Worm (Caenorhabditis elegans) whole organism, L4 larva: ENCODE measurements around the gene cgt-3.

ENCODE experiments used
- F10B5.3 ChIP-seq: sonication (generic microtip); optimal IDR thresholded peaks from 2 replicates; lab custom pipeline; 2016; ENCODE audit warnings: mild to moderate bottlenecking, missing genetic modification characterization, missing compliant biosample characterization
- T26A8.4 ChIP-seq: fragments of 200-800 bp; sonication (Bioruptor generic); IDR thresholded peaks from 2 replicates; pipeline ENCODE4 v1.3.6; 2022; ENCODE audit warnings: missing genetic modification characterization, missing compliant biosample characterization
- aha-1 ChIP-seq: fragments of 150-350 bp; peaks from one replicate; lab custom pipeline; 2014; ENCODE audit warnings: missing biosample characterization, missing genetic modification characterization
- ama-1 ChIP-seq: fragments of 150-350 bp; optimal IDR thresholded peaks from 2 replicates; lab custom pipeline; 2014; ENCODE audit warnings: inconsistent platforms, mixed read lengths
- attf-4 ChIP-seq: sonication (generic microtip); optimal IDR thresholded peaks from 3 replicates; lab custom pipeline; 2017; ENCODE audit warnings: missing biosample characterization, missing genetic modification characterization
- ceh-20 ChIP-seq: fragments of 200-800 bp; sonication (Bioruptor generic); IDR thresholded peaks from 2 replicates; pipeline ENCODE4 v1.3.6; 2022; ENCODE audit warnings: missing genetic modification reagents, missing genetic modification characterization, missing compliant biosample characterization
- ceh-28 ChIP-seq: fragments of 150-350 bp; optimal IDR thresholded peaks from 2 replicates; lab custom pipeline; 2014; ENCODE audit warnings: missing biosample characterization, missing genetic modification reagents, missing genetic modification characterization
- ceh-32 ChIP-seq: sonication (generic microtip); optimal IDR thresholded peaks from 2 replicates; lab custom pipeline; 2016; ENCODE audit warnings: mild to moderate bottlenecking, missing genetic modification characterization, missing compliant biosample characterization; ENCODE audit not compliant: poor library complexity
- ceh-44 ChIP-seq: fragments of 200-800 bp; sonication (Bioruptor generic); IDR thresholded peaks from 2 replicates; pipeline ENCODE4 v1.3.6; 2022; ENCODE audit warnings: missing genetic modification reagents, missing genetic modification characterization, missing compliant biosample characterization
- cey-2 ChIP-seq: sonication (generic microtip); optimal IDR thresholded peaks from 3 replicates; lab custom pipeline; 2017; ENCODE audit warnings: missing genetic modification characterization, mild to moderate bottlenecking, missing compliant biosample characterization, antibody characterized with exemption, borderline replicate concordance; ENCODE audit not compliant: insufficient read depth
- daf-12 ChIP-seq: fragments of 150-350 bp; optimal IDR thresholded peaks from 2 replicates; lab custom pipeline; 2014; ENCODE audit warnings: missing biosample characterization, missing genetic modification reagents, missing genetic modification characterization
- daf-16 ChIP-seq, 3 experiments: sonication (generic microtip); optimal IDR thresholded peaks; 2 replicates each; lab custom pipeline; 2016 to 2017; ENCODE audit warnings: missing genetic modification characterization in 3 of 3, missing genetic modification reagents in 3 of 3, mild to moderate bottlenecking in 2 of 3, missing compliant biosample characterization in 2 of 3, missing biosample characterization in 1 of 3, moderate library complexity in 1 of 3
- daf-8 ChIP-seq: fragments of 200-800 bp; sonication (Bioruptor generic); IDR thresholded peaks from 2 replicates; pipeline ENCODE4 v1.3.6; 2022; ENCODE audit warnings: missing genetic modification characterization, missing compliant biosample characterization
- dve-1 ChIP-seq: sonication (generic microtip); optimal IDR thresholded peaks from 2 replicates; lab custom pipeline; 2017; ENCODE audit warnings: antibody characterized with exemption, mild to moderate bottlenecking, missing genetic modification characterization, missing compliant biosample characterization; ENCODE audit not compliant: insufficient read depth
- fkh-10 ChIP-seq: fragments of 150-350 bp; optimal IDR thresholded peaks from 2 replicates; lab custom pipeline; 2014; ENCODE audit warnings: missing biosample characterization, missing genetic modification reagents, missing genetic modification characterization
- fos-1 ChIP-seq: fragments of 150-350 bp; optimal IDR thresholded peaks from 2 replicates; lab custom pipeline; 2014; ENCODE audit warnings: missing biosample characterization, missing genetic modification characterization
- hif-1 ChIP-seq, 2 experiments: sonication (generic microtip); optimal IDR thresholded peaks; 2 replicates each; lab custom pipeline; 2016 to 2017; ENCODE audit warnings: missing compliant biosample characterization in 2 of 2, missing genetic modification characterization in 2 of 2, missing genetic modification reagents in 2 of 2, missing genotype in 2 of 2, mild to moderate bottlenecking in 1 of 2
- hlh-30 ChIP-seq: sonication (generic microtip); optimal IDR thresholded peaks from 2 replicates; lab custom pipeline; 2017; ENCODE audit warnings: antibody characterized with exemption, mild to moderate bottlenecking, missing genetic modification characterization, missing compliant biosample characterization; ENCODE audit not compliant: insufficient read depth
- hmg-1.1 ChIP-seq: fragments of 200-800 bp; sonication (Bioruptor generic); IDR thresholded peaks from 2 replicates; pipeline ENCODE4 v1.3.6; 2022; ENCODE audit warnings: missing genetic modification reagents, missing genetic modification characterization, missing compliant biosample characterization
- jun-1 ChIP-seq: fragments of 150-350 bp; optimal IDR thresholded peaks from 2 replicates; lab custom pipeline; 2014; ENCODE audit warnings: missing biosample characterization, missing genetic modification reagents, missing genetic modification characterization
- lin-15B ChIP-seq: fragments of 150-350 bp; sonication (generic microtip); optimal IDR thresholded peaks from 3 replicates; lab custom pipeline; 2014; ENCODE audit warnings: missing biosample characterization, missing genetic modification characterization
- lin-38 ChIP-seq: fragments of 200-800 bp; sonication (Bioruptor generic); IDR thresholded peaks from 2 replicates; pipeline ENCODE4 v1.3.6; 2022; ENCODE audit warnings: missing genetic modification reagents, missing genetic modification characterization, missing compliant biosample characterization
- lsy-2 ChIP-seq, 2 experiments: fragments of 150-350 bp in 1 of 2; sonication (generic microtip) in 1 of 2; optimal IDR thresholded peaks; 2 replicates each; lab custom pipeline; 2014 to 2017; ENCODE audit warnings: missing biosample characterization in 2 of 2, missing genetic modification characterization in 2 of 2
- madf-5 ChIP-seq, 2 experiments: fragments of 200-800 bp; sonication (Bioruptor generic); IDR thresholded peaks; 2 replicates each; pipeline ENCODE4 v1.3.6; 2022; ENCODE audit warnings: missing compliant biosample characterization in 2 of 2, missing genetic modification characterization in 2 of 2
- madf-9 ChIP-seq: fragments of 200-800 bp; sonication (Bioruptor generic); conservative IDR thresholded peaks from 2 replicates; pipeline ENCODE4 v1.3.6; 2022; ENCODE audit warnings: missing genetic modification reagents, missing genetic modification characterization, missing compliant biosample characterization
- mep-1 ChIP-seq: fragments of 150-350 bp; sonication (generic microtip); optimal IDR thresholded peaks from 3 replicates; lab custom pipeline; 2014; ENCODE audit warnings: missing biosample characterization, missing genetic modification characterization
- nhr-102 ChIP-seq: sonication (generic microtip); optimal IDR thresholded peaks from 2 replicates; lab custom pipeline; 2016; ENCODE audit warnings: mild to moderate bottlenecking, missing genetic modification characterization, moderate library complexity, missing compliant biosample characterization
- nhr-111 ChIP-seq: fragments of 200-800 bp; sonication (Bioruptor generic); optimal IDR thresholded peaks from 2 replicates; lab custom pipeline; 2018; ENCODE audit warnings: mild to moderate bottlenecking, missing genetic modification characterization, missing compliant biosample characterization
- nhr-28 ChIP-seq: fragments of 150-350 bp; optimal IDR thresholded peaks from 2 replicates; lab custom pipeline; 2014; ENCODE audit warnings: missing biosample characterization, missing genetic modification characterization
- nhr-76 ChIP-seq: fragments of 150-350 bp; optimal IDR thresholded peaks from 2 replicates; lab custom pipeline; 2014; ENCODE audit warnings: missing biosample characterization, missing genetic modification characterization
- pqm-1 ChIP-seq: sonication (generic microtip); optimal IDR thresholded peaks from 2 replicates; lab custom pipeline; 2017; ENCODE audit warnings: missing biosample characterization, missing genetic modification characterization
- rbr-2 ChIP-seq: sonication (generic microtip); optimal IDR thresholded peaks from 2 replicates; lab custom pipeline; 2016; ENCODE audit warnings: missing genotype, missing genetic modification characterization, missing compliant biosample characterization
- snpc-1.2 ChIP-seq: fragments of 200-800 bp; sonication (Bioruptor generic); IDR thresholded peaks from 2 replicates; pipeline ENCODE4 v1.3.6; 2022; ENCODE audit warnings: missing genetic modification reagents, missing genetic modification characterization, missing compliant biosample characterization
- tra-1 ChIP-seq: fragments of 200-800 bp; sonication (Bioruptor generic); IDR thresholded peaks from 2 replicates; pipeline ENCODE4 v1.3.6; 2022; ENCODE audit warnings: missing genetic modification reagents, missing genetic modification characterization, missing compliant biosample characterization
- unc-130 ChIP-seq: sonication (generic microtip); optimal IDR thresholded peaks from 2 replicates; lab custom pipeline; 2016; ENCODE audit warnings: missing genetic modification reagents, missing genetic modification characterization, missing compliant biosample characterization
- unc-62 ChIP-seq, 3 experiments: fragments of 150-350 bp in 1 of 3; sonication (generic microtip); optimal IDR thresholded peaks in 2 of 3; peaks in 1 of 3; 1 replicate in 1 of 3; 2 replicates in 2 of 3; lab custom pipeline; 2014 to 2017; ENCODE audit warnings: missing biosample characterization in 3 of 3, missing genetic modification characterization in 3 of 3, missing genetic modification reagents in 3 of 3, missing genotype in 1 of 3
- zfp-2 ChIP-seq: sonication (generic microtip); optimal IDR thresholded peaks from 2 replicates; lab custom pipeline; 2016; ENCODE audit warnings: mild to moderate bottlenecking, missing genetic modification characterization, missing compliant biosample characterization
- zfp-3 ChIP-seq: fragments of 200-800 bp; sonication (Bioruptor generic); conservative IDR thresholded peaks from 2 replicates; pipeline ENCODE4 v1.3.6; 2022; ENCODE audit warnings: missing genetic modification reagents, missing genetic modification characterization, missing compliant biosample characterization
- zip-2 ChIP-seq: fragments of 150-350 bp; optimal IDR thresholded peaks from 2 replicates; lab custom pipeline; 2014; ENCODE audit warnings: missing biosample characterization, missing genetic modification characterization

cgt-3 gene

DNA sequence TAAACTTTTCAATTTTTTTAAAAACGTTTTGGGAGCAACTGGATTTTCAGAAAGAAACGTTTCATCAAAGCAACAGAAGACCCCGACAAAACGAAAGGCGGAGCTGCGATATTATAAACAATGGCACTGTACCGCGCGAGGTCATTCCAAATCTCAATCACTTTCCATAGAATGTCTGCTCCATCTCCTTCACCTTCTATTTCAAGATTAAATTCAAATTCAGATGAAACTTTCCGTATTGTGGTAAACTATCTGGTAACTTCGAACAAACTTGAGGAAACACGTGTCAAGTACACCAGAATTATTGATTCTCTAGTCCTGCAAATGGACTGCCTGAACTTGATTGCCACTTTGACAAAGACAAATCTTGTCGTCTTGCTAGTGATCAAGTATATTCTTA, 29.7 kb downstream of the cgt-3 start, which contains the start of gene F28B12.6:
TSS of gene F28B12.6 (plus strand) at position 49 of the 400 bp plus-strand sequence.
- TF ChIP-seq attf-4 (tag; lab: Kevin White, UChicago) (no peak), daf-12 (tag; lab: Kevin White, UChicago) (no peak), fos-1 (no peak), F10B5.3 (tag; lab: Kevin White, UChicago) (no peak), daf-8 (GFP tag; lab: Robert Waterston, UW) (no peak), nhr-76 (tag; lab: Kevin White, UChicago) (no peak), zip-2 (tag; lab: Kevin White, UChicago) (no peak), hif-1 (tag; optimal IDR thresholded peaks at IDR 0.05; lab: Kevin White, UChicago) (peak in 1 of 2 experiments; percentile 9), nhr-28 (tag; lab: Kevin White, UChicago) (no peak), aha-1 (tag; lab: Kevin White, UChicago) (no peak), cey-2 (tag; lab: Kevin White, UChicago) (no peak), nhr-111 (no peak), zfp-3 (GFP tag; lab: Robert Waterston, UW) (0 out of 2 replicates have a peak, but pooled peaks have one; percentile 17), ama-1 (lab: Kevin White, UChicago) (no peak), madf-5 (GFP tag; IDR thresholded peaks at IDR 0.05; lab: Robert Waterston, UW) (0 out of 4 replicates have a peak, but pooled peaks of 1 of the 2 experiments have one; percentile 20), ceh-32 (tag; lab: Kevin White, UChicago) (no peak)
- TF ChIP-seq, all 104 proteins: peak for 3

ce11 chrII:5942593-5942992, 31.5 kb downstream of the cgt-3 start, which contains the start of gene F28B12.1:
Gene F28B12.1, plus strand, starts transcription at chrII:5942927.
- TF ChIP-seq unc-62 (GFP tag; optimal IDR thresholded peaks at IDR 0.05 in 1 of 2; lab: Kevin White, UChicago), result no peak
- TF ChIP-seq unc-62 (tag; optimal IDR thresholded peaks at IDR 0.05; lab: Kevin White, UChicago), result no peak
- TF ChIP-seq hlh-30 (tag; lab: Kevin White, UChicago), result peak; percentile 78
- peak; percentile 14 for TF ChIP-seq mep-1 (tag; lab: Kevin White, UChicago)
- TF ChIP-seq ceh-28 (tag; lab: Kevin White, UChicago), result no peak
- TF ChIP-seq madf-9 (GFP tag; lab: Robert Waterston, UW), result no peak
- TF ChIP-seq cey-2 (tag; lab: Kevin White, UChicago), result no peak
- no peak for TF ChIP-seq ceh-44 (GFP tag; lab: Robert Waterston, UW)
- TF ChIP-seq hmg-1.1 (GFP tag; lab: Robert Waterston, UW), result no peak
- no peak for TF ChIP-seq daf-12 (tag; lab: Kevin White, UChicago)
- TF ChIP-seq unc-130 (GFP tag; lab: Kevin White, UChicago), result no peak
- no peak for TF ChIP-seq zfp-2
- peak; percentile 16 for TF ChIP-seq fkh-10 (GFP tag; lab: Kevin White, UChicago)
- TF ChIP-seq daf-16 (GFP tag; optimal IDR thresholded peaks at IDR 0.05; lab: Kevin White, UChicago), result no peak
- TF ChIP-seq daf-16 (tag; optimal IDR thresholded peaks at IDR 0.05; lab: Kevin White, UChicago), result no peak
- peak; percentile 28 for TF ChIP-seq dve-1 (tag; lab: Kevin White, UChicago)
- TF ChIP-seq lsy-2 (tag; optimal IDR thresholded peaks at IDR 0.05; lab: Kevin White, UChicago), result peak in 1 of 2 experiments; percentile 35
- TF ChIP-seq rbr-2, result peak; percentile 10
- no peak for TF ChIP-seq lin-15B (tag; lab: Kevin White, UChicago)

ce11 chrII:5944268-5944667, 33.1 kb downstream of the cgt-3 start, which contains the start of gene B0034.2:
Gene B0034.2, minus strand, starts transcription at chrII:5944368.
- TF ChIP-seq jun-1, result no peak
- no peak for TF ChIP-seq tra-1 (GFP tag; lab: Robert Waterston, UW)
- no peak for TF ChIP-seq pqm-1 (tag; lab: Kevin White, UChicago)
- TF ChIP-seq T26A8.4 (GFP tag; lab: Robert Waterston, UW), result no peak
- TF ChIP-seq lin-38, result 0 out of 2 replicates have a peak, but pooled peaks have one; percentile 21
- TF ChIP-seq hif-1 (tag; optimal IDR thresholded peaks at IDR 0.05; lab: Kevin White, UChicago), result no peak
- no peak for TF ChIP-seq snpc-1.2
- no peak for TF ChIP-seq nhr-102 (tag; lab: Kevin White, UChicago)
- TF ChIP-seq ceh-20, result no peak
- TF ChIP-seq zfp-3 (GFP tag; lab: Robert Waterston, UW), result no peak
- peak; percentile 41 for TF ChIP-seq aha-1 (tag; lab: Kevin White, UChicago)
